Worm (Caenorhabditis elegans): Measurements from ENCODE around the gene T01H10.11.

T01H10.11 gene

DNA sequence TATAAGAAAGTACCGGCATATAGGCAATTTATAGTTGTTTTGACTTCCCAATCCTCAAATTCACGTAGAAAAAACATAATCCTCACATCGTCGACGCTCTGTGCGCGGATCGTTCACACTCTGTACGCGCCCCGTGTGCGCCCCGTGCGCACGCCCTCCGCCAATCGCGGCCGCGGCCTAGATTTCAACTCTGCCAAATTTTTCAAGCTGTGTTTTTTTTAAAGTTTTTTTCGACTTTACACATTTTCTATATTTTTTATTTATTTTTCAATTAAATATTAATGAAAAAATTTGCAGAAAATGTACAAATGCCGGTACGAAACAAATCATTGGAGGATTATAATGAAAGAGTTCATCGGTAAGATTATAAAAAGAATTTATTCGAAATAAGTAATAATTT is at the start of gene T01H10.11:
T01H10.11 (plus strand) TSS at position 301 of the 400 bp plus-strand sequence.
- TF ChIP-seq ceh-83 (GFP tag; optimal IDR thresholded peaks at IDR 0.05) (no peak), mab-5 (tag; optimal IDR thresholded peaks at IDR 0.05) (no peak), ces-1 (GFP tag; optimal IDR thresholded peaks at IDR 0.05) (no peak), tbx-8 (GFP tag; optimal IDR thresholded peaks at IDR 0.05) (no peak), hlh-1 (tag; optimal IDR thresholded peaks at IDR 0.05) (no peak), ztf-11 (tag; optimal IDR thresholded peaks at IDR 0.05) (no peak), lin-13 (tag; optimal IDR thresholded peaks at IDR 0.05) (no peak), pha-4 (tag; optimal IDR thresholded peaks at IDR 0.05) (no peak), sptf-1 (tag; optimal IDR thresholded peaks at IDR 0.05) (no peak), lin-32 (GFP tag; optimal IDR thresholded peaks at IDR 0.05) (no peak)

DNA sequence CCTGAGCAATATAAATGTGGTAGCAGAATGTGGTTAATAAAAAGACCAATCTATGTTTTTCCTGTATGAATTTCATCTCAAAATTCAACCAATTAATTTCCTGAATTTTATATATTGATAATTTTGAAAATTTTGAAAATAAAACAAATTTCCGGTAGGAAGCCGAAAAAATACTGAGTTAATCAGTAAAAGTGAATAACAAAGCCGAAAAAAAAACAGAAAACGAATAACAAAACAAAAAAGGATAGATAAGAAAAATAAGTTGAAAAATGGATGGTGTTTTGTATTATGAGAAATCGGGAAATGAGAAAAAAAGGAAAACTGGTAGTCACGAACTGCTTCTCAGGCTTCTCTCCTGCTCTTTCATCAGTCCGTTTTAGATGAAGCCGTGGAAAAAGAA is 49.5 kb upstream of the T01H10.11 start, which contains the start of gene tmem-145:
tmem-145 (minus strand) TSS at position 101 of the 400 bp plus-strand sequence.
- TF ChIP-seq nhr-237 (tag; optimal IDR thresholded peaks at IDR 0.05) (no peak), mep-1 (tag; optimal IDR thresholded peaks at IDR 0.05) (no peak), unc-120 (tag; optimal IDR thresholded peaks at IDR 0.05; ENCODE audit: poor library complexity, severe bottlenecking) (no peak), ceh-39 (tag; optimal IDR thresholded peaks at IDR 0.05) (no peak), sem-2 (GFP tag; optimal IDR thresholded peaks at IDR 0.05) (no peak), ceh-43 (GFP tag; optimal IDR thresholded peaks at IDR 0.05) (no peak), ham-2 (GFP tag; optimal IDR thresholded peaks at IDR 0.05) (no peak), nhr-12 (tag; optimal IDR thresholded peaks at IDR 0.05) (no peak), elt-3 (tag; optimal IDR thresholded peaks at IDR 0.05) (no peak), lin-13 (tag; optimal IDR thresholded peaks at IDR 0.05) (no peak), cnd-1 (tag; optimal IDR thresholded peaks at IDR 0.05) (no peak), unc-39 (tag; optimal IDR thresholded peaks at IDR 0.05) (no peak), bed-3 (GFP tag; optimal IDR thresholded peaks at IDR 0.05) (no peak), snpc-4 (tag; optimal IDR thresholded peaks at IDR 0.05) (no peak), elt-1 (tag; optimal IDR thresholded peaks at IDR 0.05; ENCODE audit: borderline replicate concordance, insufficient read depth) (no peak)

DNA sequence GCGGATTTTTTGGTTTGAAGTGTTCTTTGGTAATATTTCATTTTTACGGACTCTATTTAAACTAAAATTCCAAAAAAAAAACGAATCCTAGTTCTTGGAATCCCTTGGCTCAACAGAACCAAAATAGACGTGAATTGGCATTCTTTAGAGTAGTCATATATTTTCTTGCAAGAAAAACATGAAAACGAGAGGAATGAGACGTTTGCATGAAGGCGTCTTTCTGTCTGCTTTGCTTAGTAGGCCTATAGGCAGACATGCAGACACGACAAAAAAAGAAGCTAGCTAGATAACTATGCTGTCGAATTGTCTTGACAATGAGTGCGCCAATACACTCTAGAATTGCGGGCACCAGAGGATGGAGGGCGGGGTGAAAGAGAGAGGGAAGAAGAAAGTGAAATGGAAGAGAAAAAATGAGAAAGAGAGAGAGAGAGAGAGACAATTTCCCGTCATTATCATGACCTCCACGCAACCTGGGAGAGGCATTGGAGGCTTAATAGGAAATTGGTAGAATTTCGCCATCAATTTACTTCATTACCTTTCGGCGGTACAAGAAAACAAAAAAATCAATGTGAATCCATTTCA is 42.6 kb upstream of the T01H10.11 start:
- TF ChIP-seq blmp-1 (tag; optimal IDR thresholded peaks at IDR 0.05): peak; percentile 68
- no peak for TF ChIP-seq ceh-83 (GFP tag; optimal IDR thresholded peaks at IDR 0.05)

DNA sequence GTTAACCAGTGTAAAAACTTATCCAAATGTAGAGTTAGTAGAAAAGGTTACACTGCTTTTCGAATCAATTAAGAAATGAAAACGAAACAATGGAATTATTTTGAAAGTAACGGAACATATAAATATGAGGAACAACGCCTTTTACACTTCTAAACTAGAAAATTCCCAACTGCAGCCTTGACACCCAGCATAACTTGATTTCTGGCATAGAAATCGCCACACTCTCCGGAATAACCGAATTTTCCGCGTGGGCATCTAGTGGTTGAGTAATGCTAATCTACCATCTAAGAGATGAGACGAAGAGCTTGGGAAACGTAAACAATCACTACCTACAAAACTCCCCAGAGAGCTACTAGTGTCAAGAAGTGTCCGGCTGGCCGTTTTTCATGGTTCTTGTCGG is 42.0 kb upstream of the T01H10.11 start:
- no peak for TF ChIP-seq flh-1 (GFP tag; optimal IDR thresholded peaks at IDR 0.05)
- peak; percentile 84 for TF ChIP-seq ces-1 (GFP tag; optimal IDR thresholded peaks at IDR 0.05)

DNA sequence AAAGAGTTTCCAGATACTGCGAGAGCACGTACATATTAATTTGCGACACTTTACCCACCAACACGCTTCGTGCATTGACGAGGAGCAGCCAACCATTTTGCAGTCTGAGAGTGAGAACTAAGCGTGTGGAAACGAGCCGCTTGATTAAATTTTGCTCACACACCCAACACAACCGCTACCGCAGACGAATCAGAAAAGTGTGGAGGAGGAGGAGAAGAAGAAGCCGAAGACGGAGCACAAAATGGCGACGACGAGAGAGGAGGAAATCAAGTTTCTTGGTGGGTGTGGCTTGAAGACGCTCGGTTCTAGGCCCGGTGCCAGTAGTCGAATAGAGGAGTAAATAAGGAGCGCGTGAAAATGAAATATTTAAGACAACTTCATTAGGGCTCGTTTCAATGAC is 40.4 kb upstream of the T01H10.11 start:
- no peak for TF ChIP-seq mab-5 (tag; optimal IDR thresholded peaks at IDR 0.05)
- no peak for TF ChIP-seq unc-62 (GFP tag; optimal IDR thresholded peaks at IDR 0.05)
- no peak for TF ChIP-seq drap-1 (GFP tag; optimal IDR thresholded peaks at IDR 0.05)
- no peak for TF ChIP-seq ceh-39 (tag; optimal IDR thresholded peaks at IDR 0.05)
- TF ChIP-seq hlh-1 (tag; optimal IDR thresholded peaks at IDR 0.05): no peak
- no peak for TF ChIP-seq unc-120 (tag; optimal IDR thresholded peaks at IDR 0.05; ENCODE audit: poor library complexity, severe bottlenecking)
- TF ChIP-seq ces-1 (GFP tag; optimal IDR thresholded peaks at IDR 0.05): peak; percentile 94
- TF ChIP-seq bed-3 (GFP tag; optimal IDR thresholded peaks at IDR 0.05): no peak

DNA sequence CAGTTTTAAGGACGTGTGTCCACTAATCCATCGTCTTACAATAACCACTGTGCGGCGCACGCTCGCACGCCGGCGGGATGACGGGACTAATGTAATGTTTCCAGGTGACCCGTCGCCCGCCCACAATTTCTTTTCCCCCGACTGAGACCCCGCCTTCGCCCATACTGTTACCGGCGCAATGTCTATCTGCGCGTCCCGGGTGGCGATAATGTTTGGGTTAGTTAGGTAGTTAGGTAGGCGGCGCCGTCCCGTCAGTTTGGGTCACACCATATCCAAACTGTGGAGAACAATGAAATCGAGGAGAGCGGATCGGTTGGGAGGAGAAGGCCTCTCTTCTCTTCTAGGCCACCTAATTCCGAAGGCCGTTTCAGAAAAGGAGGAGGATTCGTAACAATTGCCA is 37.0 kb upstream of the T01H10.11 start:
- no peak for TF ChIP-seq unc-62 (GFP tag; optimal IDR thresholded peaks at IDR 0.05)
- TF ChIP-seq ces-1 (GFP tag; optimal IDR thresholded peaks at IDR 0.05): no peak
- no peak for TF ChIP-seq mab-5 (tag; optimal IDR thresholded peaks at IDR 0.05)
- TF ChIP-seq drap-1 (GFP tag; optimal IDR thresholded peaks at IDR 0.05): no peak
- no peak for TF ChIP-seq hlh-1 (tag; optimal IDR thresholded peaks at IDR 0.05)
- TF ChIP-seq snpc-4 (tag; optimal IDR thresholded peaks at IDR 0.05): no peak
- peak; percentile 39 for TF ChIP-seq mls-2 (tag; optimal IDR thresholded peaks at IDR 0.05)
- no peak for TF ChIP-seq nhr-76 (tag; optimal IDR thresholded peaks at IDR 0.05)
- no peak for TF ChIP-seq nhr-237 (tag; optimal IDR thresholded peaks at IDR 0.05)
- peak; percentile 13 for TF ChIP-seq cnd-1 (tag; optimal IDR thresholded peaks at IDR 0.05)
- TF ChIP-seq ceh-83 (GFP tag; optimal IDR thresholded peaks at IDR 0.05): no peak

Measured in whole organism, mixed stage, embryonic.